Worm (Caenorhabditis elegans): Measurements from ENCODE around the gene F56F10.1.

The F56F10.1 gene

DNA sequence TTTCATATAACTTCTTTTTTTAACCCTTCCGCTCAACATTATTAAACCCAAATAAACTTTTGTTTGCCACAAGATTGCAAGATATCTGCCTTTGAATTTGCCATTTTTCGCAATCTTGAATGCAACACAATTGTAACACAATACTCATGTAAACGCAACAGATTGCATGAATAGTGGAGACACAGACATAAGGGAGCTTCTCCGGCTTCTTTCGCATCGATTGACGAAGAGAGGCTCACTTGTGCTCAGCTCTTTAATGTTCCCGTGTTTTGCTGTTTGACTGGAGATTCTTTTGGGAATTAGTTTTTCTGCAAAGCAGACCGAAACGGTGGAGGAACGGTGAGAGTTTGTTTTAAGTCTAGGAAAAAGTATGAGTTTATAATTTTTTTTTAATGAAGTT is 13.0 kb upstream of the F56F10.1 start, which contains the start of gene F56F10.2 (continued):
- no peak for TF ChIP-seq duxl-1 (tag; optimal IDR thresholded peaks at IDR 0.05; ENCODE audit: poor library complexity)

DNA sequence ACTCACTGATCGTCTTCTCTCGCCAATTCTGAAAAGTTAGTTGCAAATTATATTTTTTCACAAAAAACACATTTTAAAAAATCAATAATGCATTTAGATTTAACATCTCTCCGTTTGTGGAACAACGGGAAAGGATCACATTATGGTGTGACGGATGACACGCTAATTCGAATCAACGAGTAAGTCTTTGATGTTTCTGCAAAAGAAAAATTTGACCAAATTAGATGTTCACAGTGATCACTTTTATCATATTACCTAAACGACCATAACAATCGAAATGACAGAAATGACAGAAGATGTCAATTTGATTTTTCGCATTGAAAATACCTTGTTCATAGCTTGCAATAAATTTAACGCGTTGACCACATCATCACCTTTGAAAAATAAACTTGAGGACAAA is 11.0 kb upstream of the F56F10.1 start:
- TF ChIP-seq dmd-9 (GFP tag; IDR thresholded peaks at IDR 0.05) (no peak), ctbp-1 (GFP tag; IDR thresholded peaks at IDR 0.05) (no peak), spr-1 (tag; optimal IDR thresholded peaks at IDR 0.05) (no peak)

DNA sequence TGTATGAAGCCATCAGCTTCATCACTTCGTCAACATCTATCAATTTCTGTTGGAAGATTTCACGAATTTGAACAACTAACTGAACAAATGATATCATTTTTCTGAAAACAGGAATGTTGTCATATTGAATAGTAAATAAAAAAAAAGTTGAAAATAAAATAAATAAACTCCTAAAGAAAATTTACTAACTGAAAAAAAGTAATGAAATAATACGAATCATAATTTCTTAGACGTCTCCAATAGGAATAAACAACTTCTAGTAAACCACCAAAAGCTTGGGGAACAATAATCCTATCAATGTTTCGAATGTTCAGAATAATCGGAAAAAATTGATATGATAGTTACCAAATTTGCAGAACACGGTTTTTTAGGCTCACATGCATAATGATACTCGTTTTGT is 8.9 kb upstream of the F56F10.1 start, which contains the start of gene cdo-1:
Gene cdo-1, minus strand, starts transcription at position 101 of the 400 bp plus-strand sequence.
- TF ChIP-seq unc-62 (GFP tag; optimal IDR thresholded peaks at IDR 0.05 in 1 of 2), result peak in 1 of 2 experiments; percentile 56
- TF ChIP-seq unc-62 (tag; optimal IDR thresholded peaks at IDR 0.05), result no peak
- TF ChIP-seq egl-27 (tag; optimal IDR thresholded peaks at IDR 0.05), result no peak

DNA sequence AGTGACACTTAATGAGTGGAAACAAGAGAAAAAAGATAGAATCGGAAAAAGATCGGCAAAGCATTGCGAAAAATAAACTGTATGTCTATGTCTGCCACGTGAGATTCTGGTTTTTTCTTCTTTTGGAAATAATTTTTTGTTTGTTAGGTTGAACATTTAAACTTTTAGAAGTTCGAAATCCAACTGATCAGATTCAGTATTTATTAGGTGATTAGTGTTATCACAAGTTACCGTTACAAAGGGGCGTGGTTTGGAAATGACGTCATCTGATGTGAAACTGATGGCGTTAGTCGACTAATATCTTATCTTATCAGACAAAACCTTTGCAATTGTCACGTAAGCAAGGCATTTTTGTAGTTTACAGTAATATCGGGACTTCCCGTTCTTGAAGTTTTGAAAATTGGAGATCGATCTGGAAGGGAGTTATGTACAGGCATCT is 8.1 kb upstream of the F56F10.1 start:
- 0 out of 2 replicates have a peak, but pooled peaks have one; percentile 46 for TF ChIP-seq ceh-20 (GFP tag; IDR thresholded peaks at IDR 0.05)
- TF ChIP-seq ces-1 (GFP tag; optimal IDR thresholded peaks at IDR 0.05), result no peak
- TF ChIP-seq F26F4.8 (GFP tag; conservative IDR thresholded peaks at IDR 0.05), result no peak
- peak; percentile 79 to 94 for TF ChIP-seq hif-1 (tag; optimal IDR thresholded peaks at IDR 0.05)
- TF ChIP-seq nhr-77 (tag; optimal IDR thresholded peaks at IDR 0.05), result peak; percentile 27
- no peak for TF ChIP-seq Y5F2A.4 (GFP tag; optimal IDR thresholded peaks at IDR 0.05)
- peak; percentile 85 for TF ChIP-seq nhr-48 (tag; optimal IDR thresholded peaks at IDR 0.05)
- no peak for TF ChIP-seq R02D3.7 (tag; optimal IDR thresholded peaks at IDR 0.05)
- TF ChIP-seq mxl-3 (GFP tag; optimal IDR thresholded peaks at IDR 0.05), result peak; percentile 53
- TF ChIP-seq nhr-102 (tag; optimal IDR thresholded peaks at IDR 0.05), result no peak
- TF ChIP-seq aha-1 (tag), result peak; percentile 100
- TF ChIP-seq F10B5.3 (tag; optimal IDR thresholded peaks at IDR 0.05), result no peak
- no peak for TF ChIP-seq arid-1 (GFP tag; conservative IDR thresholded peaks at IDR 0.05)
- TF ChIP-seq F49E8.2 (tag; optimal IDR thresholded peaks at IDR 0.05; ENCODE audit: borderline replicate concordance), result no peak
- no peak for TF ChIP-seq aly-2 (tag; optimal IDR thresholded peaks at IDR 0.05)
- peak in 1 of 2 experiments; percentile 95 for TF ChIP-seq unc-62 (GFP tag; optimal IDR thresholded peaks at IDR 0.05 in 1 of 2)
- peak; percentile 19 for TF ChIP-seq unc-62 (tag; optimal IDR thresholded peaks at IDR 0.05)
- no peak for TF ChIP-seq fos-1 (tag; optimal IDR thresholded peaks at IDR 0.05)
- no peak for TF ChIP-seq nhr-11 (tag; optimal IDR thresholded peaks at IDR 0.05)
- TF ChIP-seq unc-130 (GFP tag; optimal IDR thresholded peaks at IDR 0.05), result no peak
- TF ChIP-seq lin-13 (GFP tag; optimal IDR thresholded peaks at IDR 0.05), result no peak
- no peak for TF ChIP-seq dmd-9 (GFP tag; IDR thresholded peaks at IDR 0.05)
- no peak for TF ChIP-seq T26A8.4 (GFP tag; IDR thresholded peaks at IDR 0.05)
- TF ChIP-seq nhr-111 (GFP tag; optimal IDR thresholded peaks at IDR 0.05), result no peak
- TF ChIP-seq ZK546.5 (tag; optimal IDR thresholded peaks at IDR 0.05), result no peak
- TF ChIP-seq mes-2 (tag; optimal IDR thresholded peaks at IDR 0.05; ENCODE audit: poor library complexity, severe bottlenecking), result no peak
- TF ChIP-seq pqm-1 (tag; optimal IDR thresholded peaks at IDR 0.05), result no peak
- TF ChIP-seq mxl-2 (GFP tag; conservative IDR thresholded peaks at IDR 0.05), result no peak
- TF ChIP-seq hlh-30 (tag; optimal IDR thresholded peaks at IDR 0.05; ENCODE audit: insufficient read depth), result peak; percentile 74
- peak; percentile 73 for TF ChIP-seq hlh-11 (tag; optimal IDR thresholded peaks at IDR 0.05)
- no peak for TF ChIP-seq lin-39 (tag; optimal IDR thresholded peaks at IDR 0.05)
- no peak for TF ChIP-seq madf-5 (GFP tag; IDR thresholded peaks at IDR 0.05)
- peak; percentile 57 for TF ChIP-seq nhr-25 (tag; optimal IDR thresholded peaks at IDR 0.05; ENCODE audit: borderline replicate concordance, insufficient read depth)
- no peak for TF ChIP-seq php-3 (GFP tag; IDR thresholded peaks at IDR 0.05)
- no peak for TF ChIP-seq vab-7 (GFP tag; IDR thresholded peaks at IDR 0.05)
- TF ChIP-seq mdl-1 (tag; optimal IDR thresholded peaks at IDR 0.05), result peak; percentile 61 to 85
- no peak for TF ChIP-seq lin-15B (tag; optimal IDR thresholded peaks at IDR 0.05)
- no peak for TF ChIP-seq rbr-2 (tag; optimal IDR thresholded peaks at IDR 0.05)
- no peak for TF ChIP-seq Y75B8A.6 (GFP tag; IDR thresholded peaks at IDR 0.05)
- no peak for TF ChIP-seq daf-12 (tag; optimal IDR thresholded peaks at IDR 0.05)
- TF ChIP-seq nhr-41 (GFP tag; IDR thresholded peaks at IDR 0.05), result no peak

Data from whole organism, L4 larva.